Fruit fly (Drosophila melanogaster) whole organism, embryonic: ENCODE data around the gene pHCl-2.

ENCODE experiments used
- Atf3 ChIP-seq: fragments of 200-800 bp; sonication (Bioruptor generic); optimal IDR thresholded peaks from 3 replicates; lab custom pipeline; 2016; ENCODE audit warnings: missing biosample characterization, missing genetic modification characterization
- CG11085 ChIP-seq: fragments of 200-800 bp; sonication (Bioruptor generic); IDR thresholded peaks from 2 replicates; pipeline ENCODE4 v1.3.6; 2022; ENCODE audit warnings: missing biosample characterization, missing genetic modification characterization
- CG11695 ChIP-seq: fragments of 200-800 bp; sonication (Bioruptor generic); IDR thresholded peaks from 3 replicates; pipeline ENCODE4 v1.3.6; 2022; ENCODE audit warnings: missing biosample characterization, missing genetic modification characterization
- CG12236 ChIP-seq: fragments of 200-800 bp; sonication (Bioruptor generic); optimal IDR thresholded peaks from 2 replicates; lab custom pipeline; 2016; ENCODE audit warnings: missing biosample characterization, missing genetic modification characterization
- CG12659 ChIP-seq: fragments of 200-800 bp; sonication (Bioruptor generic); optimal IDR thresholded peaks from 3 replicates; lab custom pipeline; 2017; ENCODE audit warnings: mild to moderate bottlenecking, missing biosample characterization, missing genetic modification reagents, missing genetic modification characterization
- CG15011 ChIP-seq: fragments of 200-800 bp; sonication (Bioruptor generic); optimal IDR thresholded peaks from 3 replicates; lab custom pipeline; 2018; ENCODE audit warnings: missing biosample characterization, mild to moderate bottlenecking, missing genetic modification characterization
- CG16813 ChIP-seq: fragments of 200-800 bp; sonication (Bioruptor generic); IDR thresholded peaks from 3 replicates; pipeline ENCODE4 v1.3.6; 2022; ENCODE audit warnings: missing biosample characterization, missing genetic modification characterization; ENCODE audit not compliant: partially characterized antibody
- CG18476 ChIP-seq: fragments of 200-800 bp; sonication (Bioruptor generic); optimal IDR thresholded peaks from 2 replicates; lab custom pipeline; 2016; ENCODE audit warnings: missing biosample characterization, mild to moderate bottlenecking, missing genetic modification characterization
- CG2120 ChIP-seq: fragments of 200-800 bp; sonication (Bioruptor generic); optimal IDR thresholded peaks from 3 replicates; lab custom pipeline; 2016; ENCODE audit warnings: missing biosample characterization, missing genetic modification characterization
- CG2129 ChIP-seq: fragments of 200-800 bp; sonication (Bioruptor generic); IDR thresholded peaks from 2 replicates; pipeline ENCODE4 v1.3.6; 2022; ENCODE audit warnings: missing biosample characterization, missing genetic modification characterization; ENCODE audit not compliant: partially characterized antibody
- CG30403 ChIP-seq: fragments of 200-800 bp; sonication (Bioruptor generic); optimal IDR thresholded peaks from 3 replicates; lab custom pipeline; 2016; ENCODE audit warnings: missing biosample characterization, missing genetic modification characterization
- CG31224 ChIP-seq: fragments of 200-800 bp; sonication (Bioruptor generic); IDR thresholded peaks from 2 replicates; pipeline ENCODE4 v1.3.6; 2022; ENCODE audit warnings: missing biosample characterization, missing genetic modification characterization
- CG31388 ChIP-seq: fragments of 200-800 bp; sonication (Bioruptor generic); optimal IDR thresholded peaks from 2 replicates; lab custom pipeline; 2016; ENCODE audit warnings: missing biosample characterization, missing genetic modification characterization
- CG4404 ChIP-seq: fragments of 200-800 bp; sonication (Bioruptor generic); IDR thresholded peaks from 2 replicates; pipeline ENCODE4 v1.3.6; 2022; ENCODE audit warnings: missing biosample characterization, missing genetic modification characterization
- CG4617 ChIP-seq: fragments of 200-800 bp; sonication (Bioruptor generic); optimal IDR thresholded peaks from 3 replicates; lab custom pipeline; 2016; ENCODE audit warnings: missing biosample characterization, missing genetic modification characterization, borderline replicate concordance
- CG4854 ChIP-seq: fragments of 200-800 bp; sonication (Bioruptor generic); optimal IDR thresholded peaks from 2 replicates; lab custom pipeline; 2016; ENCODE audit warnings: missing biosample characterization, missing genetic modification characterization, inconsistent platforms
- CG9437 ChIP-seq: fragments of 200-800 bp; sonication (Bioruptor generic); optimal IDR thresholded peaks from 2 replicates; lab custom pipeline; 2018; ENCODE audit warnings: missing biosample characterization, mild to moderate bottlenecking, missing genetic modification characterization
- CG9797 ChIP-seq: fragments of 200-800 bp; sonication (Bioruptor generic); optimal IDR thresholded peaks from 3 replicates; lab custom pipeline; 2018; ENCODE audit warnings: missing biosample characterization, mild to moderate bottlenecking, missing genetic modification characterization
- CTCF ChIP-seq: fragments of 200-800 bp; sonication (Bioruptor generic); optimal IDR thresholded peaks from 2 replicates; lab custom pipeline; 2017; ENCODE audit warnings: missing biosample characterization, mild to moderate bottlenecking, missing genetic modification characterization, moderate library complexity
- Camta ChIP-seq: fragments of 200-800 bp; sonication (Bioruptor generic); optimal IDR thresholded peaks from 2 replicates; lab custom pipeline; 2016; ENCODE audit warnings: missing biosample characterization, missing genetic modification characterization
- Dll ChIP-seq: fragments of 200-800 bp; sonication (Bioruptor generic); IDR thresholded peaks from 4 replicates; pipeline ENCODE4 v1.3.6; 2022; ENCODE audit warnings: missing biosample characterization, missing genetic modification characterization; ENCODE audit not compliant: partially characterized antibody
- Doc3 ChIP-seq: fragments of 200-800 bp; sonication (Bioruptor generic); IDR thresholded peaks from 3 replicates; pipeline ENCODE4 v1.3.6; 2022; ENCODE audit warnings: missing biosample characterization, missing genetic modification characterization; ENCODE audit not compliant: partially characterized antibody
- H15 ChIP-seq: fragments of 200-800 bp; sonication (Bioruptor generic); IDR thresholded peaks from 3 replicates; pipeline ENCODE4 v1.3.6; 2022; ENCODE audit warnings: missing biosample characterization, missing genetic modification characterization
- H2.0 ChIP-seq: fragments of 200-800 bp; sonication (Bioruptor generic); IDR thresholded peaks from 2 replicates; pipeline ENCODE4 v1.3.6; 2022; ENCODE audit warnings: missing biosample characterization, missing genetic modification characterization
- HLH4C ChIP-seq: fragments of 200-800 bp; sonication (Bioruptor generic); IDR thresholded peaks from 3 replicates; pipeline ENCODE4 v1.3.6; 2022; ENCODE audit warnings: missing biosample characterization, missing genetic modification characterization; ENCODE audit not compliant: partially characterized antibody
- HLH54F ChIP-seq: fragments of 200-800 bp; sonication (Bioruptor generic); optimal IDR thresholded peaks from 3 replicates; lab custom pipeline; 2016; ENCODE audit warnings: missing biosample characterization, missing genetic modification characterization
- HLHmδ ChIP-seq: fragments of 200-800 bp; sonication (Bioruptor generic); optimal IDR thresholded peaks from 2 replicates; lab custom pipeline; 2018; ENCODE audit warnings: missing biosample characterization, mild to moderate bottlenecking, missing genetic modification characterization, moderate library complexity
- Med ChIP-seq: fragments of 200-800 bp; sonication (Bioruptor generic); peaks from one replicate; lab custom pipeline; 2016; ENCODE audit warnings: missing biosample characterization, missing genetic modification characterization, mild to moderate bottlenecking, inconsistent platforms, moderate library complexity
- NK7.1 ChIP-seq: fragments of 200-800 bp; sonication (Bioruptor generic); optimal IDR thresholded peaks from 3 replicates; lab custom pipeline; 2016; ENCODE audit warnings: missing biosample characterization, missing genetic modification characterization
- Oli ChIP-seq: fragments of 200-800 bp; sonication (Bioruptor generic); optimal IDR thresholded peaks from 2 replicates; lab custom pipeline; 2018; ENCODE audit warnings: missing biosample characterization, mild to moderate bottlenecking, missing genetic modification characterization, moderate library complexity
- Pdp1 ChIP-seq, 2 experiments: fragments of 200-800 bp; sonication (Bioruptor generic); optimal IDR thresholded peaks; 3 replicates each; lab custom pipeline; 2016; ENCODE audit warnings: missing biosample characterization in 2 of 2, missing genetic modification characterization in 2 of 2, mild to moderate bottlenecking in 1 of 2, moderate library complexity in 1 of 2
- Trl ChIP-seq, 3 experiments: fragments of >200 bp in 2 of 3; fragments of 200-800 bp in 1 of 3; sonication (Bioruptor generic) in 1 of 3; optimal IDR thresholded peaks; 2 replicates in 1 of 3; 3 replicates in 2 of 3; lab custom pipeline; 2016 to 2017; ENCODE audit warnings: missing biosample characterization in 1 of 3, missing genetic modification characterization in 1 of 3
- Vsx1 ChIP-seq: fragments of 200-800 bp; sonication (Bioruptor generic); optimal IDR thresholded peaks from 2 replicates; lab custom pipeline; 2017; ENCODE audit warnings: missing biosample characterization, mild to moderate bottlenecking, missing genetic modification characterization, missing genetic modification reagents
- amos ChIP-seq: fragments of 200-800 bp; sonication (Bioruptor generic); IDR thresholded peaks from 2 replicates; pipeline ENCODE4 v1.3.6; 2022; ENCODE audit warnings: missing biosample characterization, missing genetic modification characterization; ENCODE audit not compliant: partially characterized antibody
- ap ChIP-seq: fragments of 200-800 bp; sonication (Bioruptor generic); IDR thresholded peaks from 2 replicates; pipeline ENCODE4 v1.3.6; 2022; ENCODE audit warnings: missing biosample characterization, missing genetic modification characterization
- ara ChIP-seq: fragments of 200-800 bp; sonication (Bioruptor generic); IDR thresholded peaks from 2 replicates; pipeline ENCODE4 v1.3.6; 2022; ENCODE audit warnings: missing biosample characterization, missing genetic modification characterization
- bcd ChIP-seq: fragments of 200-800 bp; sonication (Bioruptor generic); optimal IDR thresholded peaks from 2 replicates; lab custom pipeline; 2017; ENCODE audit warnings: missing biosample characterization, mild to moderate bottlenecking, missing genetic modification characterization
- br ChIP-seq: fragments of >200 bp; optimal IDR thresholded peaks from 2 replicates; lab custom pipeline; 2017
- croc ChIP-seq: fragments of 200-800 bp; sonication (Bioruptor generic); conservative IDR thresholded peaks from 3 replicates; pipeline ENCODE4 v1.3.6; 2022; ENCODE audit warnings: missing biosample characterization, missing genetic modification characterization
- eyg ChIP-seq: fragments of 200-800 bp; sonication (Bioruptor generic); optimal IDR thresholded peaks from 3 replicates; lab custom pipeline; 2016; ENCODE audit warnings: missing biosample characterization, missing genetic modification characterization
- fd64A ChIP-seq: fragments of 200-800 bp; sonication (Bioruptor generic); optimal IDR thresholded peaks from 3 replicates; lab custom pipeline; 2018; ENCODE audit warnings: missing biosample characterization, mild to moderate bottlenecking, missing genetic modification characterization
- fru ChIP-seq: fragments of >200 bp; optimal IDR thresholded peaks from 2 replicates; lab custom pipeline; 2017
- ftz-f1 ChIP-seq: fragments of 200-800 bp; sonication (Bioruptor generic); optimal IDR thresholded peaks from 2 replicates; lab custom pipeline; 2016; ENCODE audit warnings: missing biosample characterization, missing genetic modification characterization
- gro ChIP-seq: fragments of 200-800 bp; sonication (Bioruptor generic); optimal IDR thresholded peaks from 2 replicates; lab custom pipeline; 2016; ENCODE audit warnings: missing biosample characterization, missing genetic modification characterization
- lmd ChIP-seq: fragments of 200-800 bp; sonication (Bioruptor generic); IDR thresholded peaks from 2 replicates; pipeline ENCODE4 v1.3.6; 2022; ENCODE audit warnings: missing biosample characterization, missing genetic modification characterization
- maf-S ChIP-seq: fragments of 200-800 bp; sonication (Bioruptor generic); optimal IDR thresholded peaks from 2 replicates; lab custom pipeline; 2016; ENCODE audit warnings: missing biosample characterization, missing genetic modification characterization
- org-1 ChIP-seq: fragments of 200-800 bp; sonication (Bioruptor generic); optimal IDR thresholded peaks from 2 replicates; lab custom pipeline; 2017; ENCODE audit warnings: missing biosample characterization, missing genetic modification characterization
- p53 ChIP-seq: fragments of 200-800 bp; sonication (Bioruptor generic); optimal IDR thresholded peaks from 2 replicates; lab custom pipeline; 2016; ENCODE audit warnings: missing biosample characterization, missing genetic modification characterization
- pb ChIP-seq: fragments of 200-800 bp; sonication (Bioruptor generic); optimal IDR thresholded peaks from 3 replicates; lab custom pipeline; 2016; ENCODE audit warnings: missing biosample characterization, missing genetic modification characterization
- sens ChIP-seq: fragments of 200-800 bp; sonication (Bioruptor generic); peaks from one replicate; lab custom pipeline; 2016; ENCODE audit warnings: missing biosample characterization, missing genetic modification characterization
- slou ChIP-seq: fragments of 200-800 bp; sonication (Bioruptor generic); optimal IDR thresholded peaks from 3 replicates; lab custom pipeline; 2016; ENCODE audit warnings: missing biosample characterization, missing genetic modification characterization
- tio ChIP-seq: fragments of 200-800 bp; sonication (Bioruptor generic); optimal IDR thresholded peaks from 2 replicates; lab custom pipeline; 2017; ENCODE audit warnings: missing biosample characterization, missing genetic modification characterization, inconsistent platforms
- unc-4 ChIP-seq: fragments of 200-800 bp; sonication (Bioruptor generic); IDR thresholded peaks from 2 replicates; pipeline ENCODE4 v1.3.6; 2022; ENCODE audit warnings: missing biosample characterization, missing genetic modification characterization; ENCODE audit not compliant: partially characterized antibody

Gene pHCl-2

DNA sequence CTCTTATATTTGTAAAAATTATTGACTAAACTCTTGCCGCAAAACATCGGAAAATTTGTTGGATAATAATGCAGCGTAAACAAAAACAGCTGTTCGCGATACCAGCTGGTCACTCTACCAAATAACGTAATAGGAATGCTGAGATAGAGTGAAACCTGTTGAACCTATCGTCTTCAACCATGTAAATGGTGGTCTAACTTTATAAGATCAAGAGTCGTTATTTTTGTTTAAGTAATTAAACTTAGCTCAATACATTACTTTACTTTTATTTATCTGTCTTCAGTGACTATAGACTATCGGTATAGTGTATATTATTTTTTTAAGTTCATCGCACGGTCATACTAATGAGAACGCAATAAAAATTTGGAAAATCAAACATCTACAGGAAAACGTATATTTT lies 50.4 kb downstream of the pHCl-2 start, which contains the start of the genes CG1750 and spn-F (continued):
- TF ChIP-seq CG31224 (GFP tag; lab: Robert Waterston, UW) (no peak), CG4404 (GFP tag; lab: Robert Waterston, UW) (no peak), CG31388 (GFP tag; lab: Kevin White, UChicago) (no peak), CTCF (GFP tag; lab: Kevin White, UChicago) (peak; percentile 1), Med (GFP tag; lab: Kevin White, UChicago) (peak; percentile 58), sens (GFP tag; lab: Kevin White, UChicago) (peak; percentile 60), CG4854 (GFP tag; lab: Kevin White, UChicago) (no peak), amos (GFP tag; lab: Robert Waterston, UW) (peak; percentile 56), lmd (no peak), ftz-f1 (GFP tag; lab: Kevin White, UChicago) (no peak), CG9437 (GFP tag; lab: Kevin White, UChicago) (peak; percentile 99), Dll (peak; percentile 89), Doc3 (peak; percentile 76), tio (no peak), fd64A (no peak), Oli (tag; lab: Kevin White, UChicago) (no peak), H15 (no peak), H2.0 (GFP tag; lab: Robert Waterston, UW) (no peak), CG12659 (GFP tag; lab: Kevin White, UChicago) (peak; percentile 30), Camta (GFP tag; lab: Kevin White, UChicago) (no peak), ap (no peak), croc (GFP tag; lab: Robert Waterston, UW) (no peak), CG4617 (GFP tag; lab: Kevin White, UChicago) (peak; percentile 64), CG9797 (GFP tag; lab: Kevin White, UChicago) (peak; percentile 75), eyg (GFP tag; lab: Kevin White, UChicago) (no peak), unc-4 (peak; percentile 74), fru (no peak), p53 (GFP tag; lab: Kevin White, UChicago) (no peak), CG11085 (GFP tag; lab: Robert Waterston, UW) (no peak), maf-S (GFP tag; lab: Kevin White, UChicago) (no peak), bcd (GFP tag; lab: Kevin White, UChicago) (no peak), pb (GFP tag; lab: Kevin White, UChicago) (no peak), CG18476 (GFP tag; lab: Kevin White, UChicago) (no peak), CG2120 (GFP tag; lab: Kevin White, UChicago) (no peak), Trl (optimal IDR thresholded peaks at IDR 0.05; lab: Kevin White, UChicago) (no peak), Trl (GFP tag; optimal IDR thresholded peaks at IDR 0.05; lab: Kevin White, UChicago) (no peak), Atf3 (GFP tag; lab: Kevin White, UChicago) (no peak), CG2129 (GFP tag; lab: Robert Waterston, UW) (peak; percentile 56; the same call in 1 of the 2 replicates), CG11695 (GFP tag; lab: Robert Waterston, UW) (no peak), HLHmδ (no peak), slou (GFP tag; lab: Kevin White, UChicago) (no peak), HLH4C (GFP tag; lab: Robert Waterston, UW) (0 out of 3 replicates have a peak, but pooled peaks have one; percentile 30), org-1 (no peak), NK7.1 (GFP tag; lab: Kevin White, UChicago) (no peak), CG30403 (GFP tag; lab: Kevin White, UChicago) (no peak), Vsx1 (GFP tag; lab: Kevin White, UChicago) (no peak), CG15011 (no peak), gro (GFP tag; lab: Kevin White, UChicago) (peak; percentile 5), CG16813 (GFP tag; lab: Robert Waterston, UW) (peak; percentile 59), br (no peak), HLH54F (no peak), ara (GFP tag; lab: Robert Waterston, UW) (no peak), CG12236 (GFP tag; lab: Kevin White, UChicago) (no peak), Pdp1 (GFP tag; optimal IDR thresholded peaks at IDR 0.05; lab: Kevin White, UChicago) (peak in 1 of 2 experiments; percentile 98)
